Worm (Caenorhabditis elegans): ENCODE data around the gene C33F10.12.

ce11 chrII:4815356-4815755 is 22.2 kb downstream of the C33F10.12 start:
- TF ChIP-seq nhr-23 (tag; optimal IDR thresholded peaks at IDR 0.05) (no peak), lsy-12 (tag; optimal IDR thresholded peaks at IDR 0.05) (no peak), unc-62 (GFP tag; optimal IDR thresholded peaks at IDR 0.05) (no peak), aly-2 (tag; optimal IDR thresholded peaks at IDR 0.05) (no peak), snpc-4 (tag; optimal IDR thresholded peaks at IDR 0.05) (no peak), nhr-25 (tag; optimal IDR thresholded peaks at IDR 0.05) (no peak), tbx-2 (tag; optimal IDR thresholded peaks at IDR 0.05) (no peak), mdl-1 (tag; optimal IDR thresholded peaks at IDR 0.05) (no peak), ama-1 (optimal IDR thresholded peaks at IDR 0.05) (no peak)
